Fruit fly (Drosophila melanogaster) S2 (cell line): ENCODE measurements around the gene Cyp4d1.

Source experiments
- CG8478 ChIP-seq: fragments of >200 bp; optimal IDR thresholded peaks from 2 replicates; lab custom pipeline; 2018
- CTCF ChIP-seq, 2 experiments: fragments of >200 bp; optimal IDR thresholded peaks; 2 replicates each; lab custom pipeline; 2018

Gene Cyp4d1

DNA sequence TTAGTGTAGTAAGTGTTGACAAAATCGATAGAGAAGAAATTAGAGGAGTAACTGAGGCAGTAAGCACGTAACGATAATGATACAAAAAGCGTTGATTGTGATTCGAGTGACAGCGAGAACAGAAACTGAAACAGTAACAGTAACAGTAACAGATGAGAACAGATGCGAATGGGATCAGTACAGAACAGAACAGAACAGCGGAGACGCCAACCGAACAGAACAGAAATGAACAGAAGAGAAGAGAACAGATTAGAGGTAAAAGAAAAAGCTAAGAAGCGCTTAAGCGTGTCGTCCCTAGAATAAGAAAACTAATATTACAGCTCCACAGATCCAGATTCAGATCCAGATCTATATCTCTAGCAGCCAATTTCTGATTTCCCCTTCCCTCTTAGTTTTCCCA is 49.3 kb downstream of the Cyp4d1 start:
- TF ChIP-seq CG8478 (lab: Kevin White, UChicago) (no peak), CTCF (optimal IDR thresholded peaks at IDR 0.05; lab: Kevin White, UChicago) (peak; percentile 32 to 45)
